Fruit fly (Drosophila melanogaster): ENCODE results near the gene CG34051.
A peak's percentile ranks its signal among the peaks of the same experiment; 100 is the strongest.

CG34051 gene

DNA sequence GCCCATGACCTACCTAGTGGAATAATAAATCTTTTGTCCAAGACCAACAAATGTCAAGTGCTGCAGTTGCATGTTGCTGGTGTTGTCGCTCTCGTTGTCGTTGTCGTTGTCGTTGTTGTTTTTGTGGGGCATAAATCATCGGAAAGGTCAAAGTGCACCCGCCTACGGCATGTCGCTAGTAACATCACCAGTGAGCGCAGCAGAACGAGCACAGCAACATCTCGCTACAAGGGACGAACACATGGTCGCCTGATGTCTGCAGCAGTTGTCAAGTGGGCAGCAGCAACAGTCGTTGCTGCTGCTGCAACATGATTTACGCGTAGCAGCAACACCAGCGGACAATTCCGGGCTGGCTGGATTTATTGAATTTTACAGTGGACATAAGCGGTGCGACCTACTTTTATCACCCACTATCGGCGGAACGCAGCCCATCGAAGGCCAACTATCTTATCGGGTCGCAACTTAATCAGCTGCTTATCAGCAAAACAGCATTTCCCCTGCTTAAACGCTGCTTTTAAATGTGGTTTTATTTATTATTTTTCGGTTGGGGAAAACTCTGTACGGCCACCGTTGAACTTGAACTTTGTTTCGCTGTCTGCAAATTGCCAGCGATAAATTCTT, 9.2 kb downstream of the CG34051 start (continued):
- TF ChIP-seq mld (GFP tag; IDR thresholded peaks at IDR 0.05; ENCODE audit: partially characterized antibody) (no peak), CG3065 (GFP tag; optimal IDR thresholded peaks at IDR 0.05) (peak; percentile 26), CG12744 (GFP tag; optimal IDR thresholded peaks at IDR 0.05) (no peak), Vsx1 (GFP tag; optimal IDR thresholded peaks at IDR 0.05) (no peak), GATAe (GFP tag; conservative IDR thresholded peaks at IDR 0.05) (0 out of 2 replicates have a peak, but pooled peaks have one; percentile 17), HmgZ (tag; optimal IDR thresholded peaks at IDR 0.05) (no peak), CG10267 (tag; optimal IDR thresholded peaks at IDR 0.05) (no peak), CG12769 (tag; optimal IDR thresholded peaks at IDR 0.05) (no peak), bsh (GFP tag; optimal IDR thresholded peaks at IDR 0.05) (no peak), kah (GFP tag; optimal IDR thresholded peaks at IDR 0.05) (no peak), CG2678 (tag; optimal IDR thresholded peaks at IDR 0.05) (no peak), Hey (tag; optimal IDR thresholded peaks at IDR 0.05) (no peak), Hand (GFP tag; optimal IDR thresholded peaks at IDR 0.05) (no peak), CG11093 (GFP tag; IDR thresholded peaks at IDR 0.05) (no peak), ham (GFP tag; IDR thresholded peaks at IDR 0.05) (no peak), Neu2 (GFP tag; optimal IDR thresholded peaks at IDR 0.05; ENCODE audit: borderline replicate concordance) (no peak), gt (GFP tag; IDR thresholded peaks at IDR 0.05) (no peak), CG4854 (GFP tag; optimal IDR thresholded peaks at IDR 0.05) (no peak), seq (GFP tag; IDR thresholded peaks at IDR 0.05) (no peak), inv (GFP tag; IDR thresholded peaks at IDR 0.05; ENCODE audit: partially characterized antibody) (no peak), D (optimal IDR thresholded peaks at IDR 0.05) (no peak), D (GFP tag; optimal IDR thresholded peaks at IDR 0.05) (no peak), Mad (GFP tag; optimal IDR thresholded peaks at IDR 0.05) (no peak), mirr (GFP tag; optimal IDR thresholded peaks at IDR 0.05) (no peak), dati (GFP tag; IDR thresholded peaks at IDR 0.05) (no peak), tgo (GFP tag; IDR thresholded peaks at IDR 0.05) (no peak), CG11398 (GFP tag; optimal IDR thresholded peaks at IDR 0.05) (no peak), cwo (GFP tag; optimal IDR thresholded peaks at IDR 0.05) (no peak), oc (tag; optimal IDR thresholded peaks at IDR 0.05) (no peak), twi (tag; optimal IDR thresholded peaks at IDR 0.05) (peak; percentile 99), stc (GFP tag; IDR thresholded peaks at IDR 0.05) (no peak), grau (tag; optimal IDR thresholded peaks at IDR 0.05) (peak; percentile 26), lola (GFP tag; optimal IDR thresholded peaks at IDR 0.05) (no peak), Ada2b (GFP tag; IDR thresholded peaks at IDR 0.05) (no peak), grn (GFP tag; optimal IDR thresholded peaks at IDR 0.05) (peak; percentile 75), btn (GFP tag; optimal IDR thresholded peaks at IDR 0.05) (no peak), chn (GFP tag; optimal IDR thresholded peaks at IDR 0.05) (no peak), Rfx (GFP tag; IDR thresholded peaks at IDR 0.05) (no peak)

DNA sequence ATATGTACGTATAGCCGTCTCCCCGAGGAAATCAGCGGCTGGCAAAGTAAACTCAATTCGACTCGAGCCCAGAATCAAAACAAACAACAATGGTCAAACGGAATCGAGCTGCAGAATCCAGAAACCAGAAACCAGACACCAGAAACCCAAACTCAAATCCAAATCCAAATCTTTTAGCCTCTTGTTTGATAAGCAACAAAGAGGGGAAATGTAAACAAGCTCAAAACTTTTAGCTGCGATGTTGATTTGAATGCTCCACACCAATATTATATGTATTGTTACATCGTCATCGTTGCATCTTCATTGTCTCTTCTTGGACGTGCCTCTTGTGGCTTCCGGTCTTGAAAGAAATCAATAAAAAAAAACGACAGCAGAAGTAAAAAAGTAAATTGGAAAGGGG, 11.2 kb downstream of the CG34051 start:
- no peak for TF ChIP-seq Hey (tag; optimal IDR thresholded peaks at IDR 0.05)
- no peak for TF ChIP-seq CG10431 (GFP tag; optimal IDR thresholded peaks at IDR 0.05)
- TF ChIP-seq CG18476 (GFP tag; optimal IDR thresholded peaks at IDR 0.05): no peak
- peak; percentile 25 for TF ChIP-seq CG10209 (GFP tag; optimal IDR thresholded peaks at IDR 0.05)
- TF ChIP-seq pnt (GFP tag; optimal IDR thresholded peaks at IDR 0.05): no peak
- no peak for TF ChIP-seq HLH54F (GFP tag; optimal IDR thresholded peaks at IDR 0.05)
- no peak for TF ChIP-seq Ets65A (GFP tag)
- peak; percentile 31 for TF ChIP-seq gem (tag; optimal IDR thresholded peaks at IDR 0.05)
- TF ChIP-seq grn (GFP tag; optimal IDR thresholded peaks at IDR 0.05): peak; percentile 51
- peak; percentile 18 for TF ChIP-seq CG2875 (GFP tag; optimal IDR thresholded peaks at IDR 0.05)
- peak; percentile 16 for TF ChIP-seq CG8290 (GFP tag; optimal IDR thresholded peaks at IDR 0.05)
- peak in 1 of 2 experiments; percentile 19 for TF ChIP-seq CG8290 (tag; optimal IDR thresholded peaks at IDR 0.05)
- no peak for TF ChIP-seq Sin3A (optimal IDR thresholded peaks at IDR 0.05)
- TF ChIP-seq slou (GFP tag; optimal IDR thresholded peaks at IDR 0.05): no peak
- no peak for TF ChIP-seq CG11723 (GFP tag; optimal IDR thresholded peaks at IDR 0.05)
- TF ChIP-seq CG1792 (GFP tag; optimal IDR thresholded peaks at IDR 0.05): peak; percentile 15
- 0 out of 3 replicates have a peak, but pooled peaks have one; percentile 36 for TF ChIP-seq ci (GFP tag; IDR thresholded peaks at IDR 0.05)
